Worm (Caenorhabditis elegans): ENCODE results near the gene snb-1.

DNA sequence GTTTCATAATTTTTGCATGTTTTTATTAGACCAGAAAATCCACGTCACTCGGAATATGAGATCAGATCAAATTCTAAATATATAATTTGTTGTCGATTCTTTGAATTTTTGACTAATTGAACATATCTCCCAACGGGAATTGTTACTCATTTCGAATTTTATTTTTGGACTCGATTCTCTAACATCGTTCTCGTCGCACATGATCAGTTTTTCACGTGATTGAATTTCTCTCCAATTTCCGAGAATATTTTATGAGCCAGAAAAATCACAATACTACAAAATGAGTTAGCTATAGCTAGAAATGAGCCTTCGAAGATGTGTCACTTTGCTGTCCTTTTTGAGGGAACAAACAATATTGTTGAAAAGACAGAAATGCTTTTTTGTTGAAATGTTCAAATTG lies 25.5 kb downstream of the snb-1 start:
- TF ChIP-seq unc-62 (GFP tag; optimal IDR thresholded peaks at IDR 0.05), result no peak
- TF ChIP-seq nhr-237 (tag; optimal IDR thresholded peaks at IDR 0.05), result no peak
- TF ChIP-seq nhr-76 (tag; optimal IDR thresholded peaks at IDR 0.05), result no peak
- TF ChIP-seq pha-4 (tag; optimal IDR thresholded peaks at IDR 0.05), result no peak
- TF ChIP-seq unc-39 (tag; optimal IDR thresholded peaks at IDR 0.05), result no peak
- no peak for TF ChIP-seq mep-1 (tag; optimal IDR thresholded peaks at IDR 0.05)
- TF ChIP-seq ham-2 (GFP tag; optimal IDR thresholded peaks at IDR 0.05), result no peak
- no peak for TF ChIP-seq lin-13 (tag; optimal IDR thresholded peaks at IDR 0.05)
- TF ChIP-seq unc-120 (tag; optimal IDR thresholded peaks at IDR 0.05; ENCODE audit: poor library complexity, severe bottlenecking), result no peak
- TF ChIP-seq zip-8 (tag; optimal IDR thresholded peaks at IDR 0.05), result no peak
- TF ChIP-seq nhr-12 (tag; optimal IDR thresholded peaks at IDR 0.05), result no peak

All from whole organism, mixed stage, embryonic.